Worm (Caenorhabditis elegans) whole organism, mixed stage, embryonic: Measurements from ENCODE around the gene pxf-1.

Experiments
- bed-3 ChIP-seq: fragments of 200-800 bp; sonication (Bioruptor generic); optimal IDR thresholded peaks from 3 replicates; lab custom pipeline; 2018; ENCODE audit warnings: mild to moderate bottlenecking, missing genetic modification characterization, moderate library complexity, missing compliant biosample characterization
- blmp-1 ChIP-seq: fragments of 150-350 bp; optimal IDR thresholded peaks from 2 replicates; lab custom pipeline; 2014; ENCODE audit warnings: missing biosample characterization, missing genetic modification characterization
- ceh-39 ChIP-seq: fragments of 150-350 bp; optimal IDR thresholded peaks from 2 replicates; lab custom pipeline; 2014; ENCODE audit warnings: missing biosample characterization, missing genetic modification characterization
- ceh-43 ChIP-seq: fragments of 200-800 bp; sonication (Bioruptor generic); optimal IDR thresholded peaks from 2 replicates; lab custom pipeline; 2018; ENCODE audit warnings: mild to moderate bottlenecking, missing genetic modification characterization, moderate library complexity, missing compliant biosample characterization
- ceh-83 ChIP-seq: fragments of 200-800 bp; sonication (Bioruptor generic); optimal IDR thresholded peaks from 2 replicates; lab custom pipeline; 2018; ENCODE audit warnings: mild to moderate bottlenecking, missing genetic modification characterization, missing compliant biosample characterization
- ces-1 ChIP-seq: fragments of 150-350 bp; optimal IDR thresholded peaks from 2 replicates; lab custom pipeline; 2014; ENCODE audit warnings: missing biosample characterization, missing genetic modification reagents, missing genetic modification characterization
- cnd-1 ChIP-seq: fragments of 200-800 bp; sonication (Bioruptor generic); optimal IDR thresholded peaks from 2 replicates; lab custom pipeline; 2018; ENCODE audit warnings: mild to moderate bottlenecking, missing genetic modification characterization, missing compliant biosample characterization
- elt-1 ChIP-seq: sonication (generic microtip); optimal IDR thresholded peaks from 2 replicates; lab custom pipeline; 2017; ENCODE audit warnings: missing genetic modification characterization, mild to moderate bottlenecking, missing compliant biosample characterization, antibody characterized with exemption, moderate library complexity, borderline replicate concordance; ENCODE audit not compliant: insufficient read depth
- elt-3 ChIP-seq: fragments of 150-350 bp; optimal IDR thresholded peaks from 2 replicates; lab custom pipeline; 2014; ENCODE audit warnings: missing biosample characterization, missing genetic modification characterization
- flh-1 ChIP-seq: fragments of 200-800 bp; sonication (Bioruptor generic); optimal IDR thresholded peaks from 2 replicates; lab custom pipeline; 2018; ENCODE audit warnings: mild to moderate bottlenecking, missing genetic modification characterization, moderate library complexity, missing compliant biosample characterization
- ham-2 ChIP-seq: fragments of 200-800 bp; sonication (Bioruptor generic); optimal IDR thresholded peaks from 2 replicates; lab custom pipeline; 2018; ENCODE audit warnings: mild to moderate bottlenecking, missing genetic modification characterization, missing compliant biosample characterization
- hlh-1 ChIP-seq: fragments of 150-350 bp; optimal IDR thresholded peaks from 2 replicates; lab custom pipeline; 2014; ENCODE audit warnings: missing biosample characterization, missing genetic modification reagents, missing genetic modification characterization
- lin-13 ChIP-seq: fragments of 150-350 bp; optimal IDR thresholded peaks from 2 replicates; lab custom pipeline; 2014; ENCODE audit warnings: missing biosample characterization, missing genetic modification characterization
- lin-32 ChIP-seq: fragments of 200-800 bp; sonication (Bioruptor generic); optimal IDR thresholded peaks from 2 replicates; lab custom pipeline; 2018; ENCODE audit warnings: mild to moderate bottlenecking, missing genetic modification characterization, missing compliant biosample characterization
- lsy-2 ChIP-seq: fragments of 150-350 bp; optimal IDR thresholded peaks from 2 replicates; lab custom pipeline; 2014; ENCODE audit warnings: missing biosample characterization, missing genetic modification characterization
- mab-5 ChIP-seq: fragments of 150-350 bp; optimal IDR thresholded peaks from 2 replicates; lab custom pipeline; 2014; ENCODE audit warnings: missing biosample characterization, missing genetic modification characterization
- mep-1 ChIP-seq: fragments of 150-350 bp; optimal IDR thresholded peaks from 2 replicates; lab custom pipeline; 2017; ENCODE audit warnings: missing biosample characterization, missing genetic modification reagents, missing genetic modification characterization, inconsistent platforms
- mls-2 ChIP-seq: sonication (generic microtip); optimal IDR thresholded peaks from 2 replicates; lab custom pipeline; 2016; ENCODE audit warnings: mild to moderate bottlenecking, missing genetic modification characterization, moderate library complexity, missing compliant biosample characterization
- nhr-12 ChIP-seq: fragments of 150-350 bp; optimal IDR thresholded peaks from 2 replicates; lab custom pipeline; 2014; ENCODE audit warnings: missing biosample characterization, missing genetic modification characterization
- nhr-2 ChIP-seq: fragments of 150-350 bp; optimal IDR thresholded peaks from 2 replicates; lab custom pipeline; 2014; ENCODE audit warnings: missing biosample characterization, missing genetic modification characterization
- nhr-28 ChIP-seq: fragments of 150-350 bp; optimal IDR thresholded peaks from 2 replicates; lab custom pipeline; 2014; ENCODE audit warnings: missing biosample characterization, missing genetic modification characterization
- nhr-76 ChIP-seq: sonication (generic microtip); optimal IDR thresholded peaks from 2 replicates; lab custom pipeline; 2017; ENCODE audit warnings: missing biosample characterization, missing genetic modification characterization
- sem-2 ChIP-seq: fragments of 200-800 bp; sonication (Bioruptor generic); optimal IDR thresholded peaks from 2 replicates; lab custom pipeline; 2018; ENCODE audit warnings: mild to moderate bottlenecking, missing genetic modification characterization, missing compliant biosample characterization
- snpc-4 ChIP-seq: fragments of 150-350 bp; optimal IDR thresholded peaks from 2 replicates; lab custom pipeline; 2014; ENCODE audit warnings: missing biosample characterization, missing genetic modification characterization
- sptf-1 ChIP-seq: sonication (generic microtip); optimal IDR thresholded peaks from 2 replicates; lab custom pipeline; 2017; ENCODE audit warnings: mild to moderate bottlenecking, missing genetic modification characterization, moderate library complexity, missing compliant biosample characterization
- tbx-8 ChIP-seq: fragments of 200-800 bp; sonication (Bioruptor generic); optimal IDR thresholded peaks from 2 replicates; lab custom pipeline; 2018; ENCODE audit warnings: mild to moderate bottlenecking, missing genetic modification characterization, moderate library complexity, missing compliant biosample characterization
- unc-120 ChIP-seq: sonication (generic microtip); optimal IDR thresholded peaks from 2 replicates; lab custom pipeline; 2017; ENCODE audit warnings: missing genetic modification characterization, missing compliant biosample characterization; ENCODE audit not compliant: poor library complexity, severe bottlenecking
- unc-39 ChIP-seq: fragments of 150-350 bp; optimal IDR thresholded peaks from 2 replicates; lab custom pipeline; 2014; ENCODE audit warnings: missing biosample characterization, missing genetic modification characterization
- unc-62 ChIP-seq: fragments of 150-350 bp; optimal IDR thresholded peaks from 2 replicates; lab custom pipeline; 2014; ENCODE audit warnings: missing biosample characterization, missing genetic modification reagents, missing genetic modification characterization
- zip-8 ChIP-seq: fragments of 150-350 bp; optimal IDR thresholded peaks from 2 replicates; lab custom pipeline; 2014; ENCODE audit warnings: missing biosample characterization, missing genetic modification characterization
- ztf-11 ChIP-seq: fragments of 150-350 bp; optimal IDR thresholded peaks from 2 replicates; lab custom pipeline; 2014; ENCODE audit warnings: missing biosample characterization, missing genetic modification characterization

pxf-1 gene

DNA sequence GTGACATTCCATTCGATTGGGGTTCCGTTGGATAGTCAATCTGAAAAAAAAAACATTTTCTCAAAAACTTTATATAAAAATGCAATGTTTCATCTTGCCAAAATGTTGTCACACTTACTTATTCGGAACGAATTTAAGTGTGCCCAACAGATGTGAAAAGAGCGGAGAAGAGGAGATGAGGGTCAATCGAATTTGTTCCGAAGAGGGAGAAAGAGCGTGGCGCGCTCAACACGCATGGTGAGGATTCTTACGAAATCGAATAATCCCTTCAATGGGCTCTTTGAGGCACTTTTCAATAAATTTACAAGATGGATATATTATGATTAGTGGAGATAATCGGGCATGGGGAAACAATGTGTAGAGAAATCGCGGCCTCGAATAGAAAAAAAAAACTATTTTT lies 3.3 kb downstream of the pxf-1 start:
- TF ChIP-seq unc-62 (GFP tag; lab: Kevin White, UChicago) (no peak), snpc-4 (tag; lab: Kevin White, UChicago) (no peak), flh-1 (GFP tag; lab: Kevin White, UChicago) (no peak), nhr-12 (tag; lab: Kevin White, UChicago) (no peak), mep-1 (no peak), ces-1 (peak; percentile 99), bed-3 (GFP tag; lab: Kevin White, UChicago) (no peak), lsy-2 (tag; lab: Kevin White, UChicago) (no peak)

- TF ChIP-seq ceh-43: no peak
- no peak for TF ChIP-seq flh-1 (GFP tag; lab: Kevin White, UChicago)
- no peak for TF ChIP-seq tbx-8
- no peak for TF ChIP-seq ztf-11
- TF ChIP-seq zip-8 (tag; lab: Kevin White, UChicago): no peak
- no peak for TF ChIP-seq nhr-2
- TF ChIP-seq cnd-1 (tag; lab: Kevin White, UChicago): no peak
- no peak for TF ChIP-seq nhr-12 (tag; lab: Kevin White, UChicago)
- TF ChIP-seq sem-2 (GFP tag; lab: Kevin White, UChicago): no peak
- TF ChIP-seq ceh-83 (GFP tag; lab: Kevin White, UChicago): no peak
- no peak for TF ChIP-seq ces-1
- no peak for TF ChIP-seq elt-1 (tag; lab: Kevin White, UChicago)
These were observed 10.1 kb downstream of the pxf-1 start for ce11 chrIV:10164086-10164485.

DNA sequence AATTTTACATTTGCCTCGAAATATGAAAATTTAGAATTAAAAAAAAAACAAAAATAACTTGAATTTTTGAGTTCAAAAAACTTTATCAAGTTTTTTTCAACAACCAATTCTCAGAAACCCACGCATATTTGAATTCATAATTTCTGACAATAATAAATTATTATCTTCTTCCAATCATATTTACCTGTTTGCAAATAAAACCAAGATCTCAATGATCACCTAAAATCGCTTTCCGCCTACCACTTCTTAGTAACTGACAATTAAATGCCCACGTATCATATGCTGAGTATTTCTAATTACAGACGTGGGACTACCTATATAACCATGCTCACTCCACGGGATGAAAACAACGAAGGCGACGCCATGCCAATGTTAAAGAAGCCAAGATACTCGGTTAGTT lies 12.4 kb downstream of the pxf-1 start, which contains the start of gene pps-1:
pps-1 (plus strand) TSS at position 301 of the 400 bp plus-strand sequence.
- no peak for TF ChIP-seq ceh-39 (tag; lab: Kevin White, UChicago)
- no peak for TF ChIP-seq nhr-12 (tag; lab: Kevin White, UChicago)
- no peak for TF ChIP-seq mab-5 (tag; lab: Kevin White, UChicago)
- no peak for TF ChIP-seq ceh-83 (GFP tag; lab: Kevin White, UChicago)
- no peak for TF ChIP-seq ceh-43
- TF ChIP-seq ces-1: no peak
- TF ChIP-seq ham-2: no peak

DNA sequence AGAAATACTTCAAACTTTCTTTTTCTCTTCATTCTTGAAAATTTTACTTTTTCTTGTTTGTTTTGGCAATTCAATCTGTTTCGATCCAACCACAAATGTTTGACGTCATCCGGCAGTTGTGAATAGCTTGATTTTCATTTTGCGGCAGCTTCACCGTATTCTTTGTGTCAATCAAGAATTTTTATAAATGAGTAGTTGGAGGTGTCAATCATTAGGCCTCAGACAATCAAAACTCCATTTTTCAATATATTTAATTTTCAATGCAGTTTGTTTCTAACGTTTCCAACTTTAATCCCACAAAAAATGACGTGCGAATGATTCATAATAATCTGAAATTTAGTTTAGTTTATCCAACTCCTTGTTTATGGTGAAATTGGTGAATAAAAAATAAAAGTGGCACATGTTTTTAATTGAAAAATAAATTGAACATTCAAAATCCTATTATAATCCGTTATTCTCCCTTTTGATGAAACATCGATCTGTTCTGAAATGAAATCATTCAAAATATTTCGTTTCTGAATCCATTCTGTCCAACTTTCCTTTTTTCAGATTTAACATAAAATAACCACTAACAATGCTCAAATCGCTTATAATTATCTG lies 16.6 kb downstream of the pxf-1 start, which contains the start of gene ttr-53:
ttr-53 (plus strand) TSS at position 550 of the 600 bp plus-strand sequence.
- TF ChIP-seq sptf-1 (tag; lab: Kevin White, UChicago) (no peak), ceh-83 (GFP tag; lab: Kevin White, UChicago) (no peak), nhr-76 (tag; lab: Kevin White, UChicago) (no peak), unc-39 (tag; lab: Kevin White, UChicago) (no peak), elt-3 (tag; lab: Kevin White, UChicago) (no peak), cnd-1 (tag; lab: Kevin White, UChicago) (no peak), ztf-11 (no peak), lin-13 (tag; lab: Kevin White, UChicago) (no peak), hlh-1 (tag; lab: Kevin White, UChicago) (no peak), snpc-4 (tag; lab: Kevin White, UChicago) (no peak), sem-2 (GFP tag; lab: Kevin White, UChicago) (no peak), lsy-2 (tag; lab: Kevin White, UChicago) (no peak), unc-120 (no peak), unc-62 (GFP tag; lab: Kevin White, UChicago) (no peak), elt-1 (tag; lab: Kevin White, UChicago) (no peak), bed-3 (GFP tag; lab: Kevin White, UChicago) (no peak), ceh-43 (no peak), nhr-28 (tag; lab: Kevin White, UChicago) (no peak), lin-32 (GFP tag; lab: Kevin White, UChicago) (no peak), tbx-8 (no peak)

DNA sequence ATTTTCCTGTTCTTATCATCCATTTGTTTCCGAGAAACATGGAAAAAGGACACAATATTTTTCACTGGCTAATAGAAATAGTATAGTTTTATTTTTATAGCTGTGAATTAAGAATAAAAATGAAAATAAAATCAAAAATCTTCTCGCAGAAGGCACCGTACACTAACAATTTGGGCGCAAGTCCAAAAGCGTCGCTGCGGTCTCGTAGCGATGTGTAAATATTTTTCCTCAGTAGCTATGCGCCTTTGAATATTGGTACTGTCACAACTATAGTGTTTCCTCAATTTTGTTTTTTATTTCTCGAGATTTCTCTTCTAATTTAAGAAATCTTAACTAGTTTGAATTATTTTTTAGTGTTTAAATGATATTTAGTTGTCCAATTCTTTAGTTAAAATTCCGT lies 17.1 kb downstream of the pxf-1 start:
- TF ChIP-seq ztf-11 (no peak), lsy-2 (tag; lab: Kevin White, UChicago) (no peak), nhr-12 (tag; lab: Kevin White, UChicago) (no peak), zip-8 (tag; lab: Kevin White, UChicago) (no peak), elt-1 (tag; lab: Kevin White, UChicago) (no peak), mls-2 (tag; lab: Kevin White, UChicago) (no peak), blmp-1 (no peak), elt-3 (tag; lab: Kevin White, UChicago) (no peak)
